Fruit fly (Drosophila melanogaster) whole organism, embryonic: Measurements from ENCODE around the gene Apoltp.

Source experiments
- Asciz ChIP-seq: fragments of 200-800 bp; sonication (Bioruptor generic); optimal IDR thresholded peaks from 2 replicates; lab custom pipeline; 2017; ENCODE audit warnings: missing biosample characterization, mild to moderate bottlenecking, missing genetic modification characterization, missing genetic modification reagents
- B-H2 ChIP-seq: fragments of 200-800 bp; sonication (Bioruptor generic); optimal IDR thresholded peaks from 2 replicates; lab custom pipeline; 2018; ENCODE audit warnings: missing biosample characterization, mild to moderate bottlenecking, missing genetic modification characterization
- CG10654 ChIP-seq: fragments of 200-800 bp; sonication (Bioruptor generic); optimal IDR thresholded peaks from 2 replicates; lab custom pipeline; 2016; ENCODE audit warnings: missing biosample characterization, missing genetic modification characterization
- CG11695 ChIP-seq: fragments of 200-800 bp; sonication (Bioruptor generic); IDR thresholded peaks from 3 replicates; pipeline ENCODE4 v1.3.6; 2022; ENCODE audit warnings: missing biosample characterization, missing genetic modification characterization
- CG11696 ChIP-seq: fragments of 200-800 bp; sonication (Bioruptor generic); IDR thresholded peaks from 2 replicates; pipeline ENCODE4 v1.3.6; 2022; ENCODE audit warnings: missing biosample characterization, missing genetic modification characterization
- CG12299 ChIP-seq: fragments of 200-800 bp; sonication (Bioruptor generic); optimal IDR thresholded peaks from 2 replicates; lab custom pipeline; 2018; ENCODE audit warnings: missing biosample characterization, mild to moderate bottlenecking, missing genetic modification characterization
- CG13894 ChIP-seq: fragments of 200-800 bp; sonication (Bioruptor generic); optimal IDR thresholded peaks from 3 replicates; lab custom pipeline; 2018; ENCODE audit warnings: missing biosample characterization, mild to moderate bottlenecking, missing genetic modification characterization, moderate library complexity
- CG16779 ChIP-seq: fragments of 200-800 bp; sonication (Bioruptor generic); IDR thresholded peaks from 2 replicates; pipeline ENCODE4 v1.3.6; 2022; ENCODE audit warnings: missing biosample characterization, missing genetic modification characterization
- CG16813 ChIP-seq: fragments of 200-800 bp; sonication (Bioruptor generic); IDR thresholded peaks from 3 replicates; pipeline ENCODE4 v1.3.6; 2022; ENCODE audit warnings: missing biosample characterization, missing genetic modification characterization; ENCODE audit not compliant: partially characterized antibody
- CG17186 ChIP-seq: fragments of 200-800 bp; sonication (Bioruptor generic); optimal IDR thresholded peaks from 3 replicates; lab custom pipeline; 2017; ENCODE audit warnings: missing biosample characterization, missing genetic modification reagents, missing genetic modification characterization
- CG17802 ChIP-seq: fragments of 200-800 bp; sonication (Bioruptor generic); optimal IDR thresholded peaks from 2 replicates; lab custom pipeline; 2018; ENCODE audit warnings: missing biosample characterization, mild to moderate bottlenecking, missing genetic modification characterization, moderate library complexity
- CG17829 ChIP-seq: fragments of 200-800 bp; optimal IDR thresholded peaks from 2 replicates; lab custom pipeline; 2019; ENCODE audit warnings: missing biosample characterization, mild to moderate bottlenecking, missing genetic modification characterization, moderate library complexity
- CG18599 ChIP-seq: fragments of 200-800 bp; sonication (Bioruptor generic); optimal IDR thresholded peaks from 3 replicates; lab custom pipeline; 2017; ENCODE audit warnings: missing biosample characterization, missing genetic modification characterization, mild to moderate bottlenecking, moderate library complexity, missing genetic modification reagents
- CG3163 ChIP-seq: fragments of 200-800 bp; sonication (Bioruptor generic); optimal IDR thresholded peaks from 3 replicates; lab custom pipeline; 2016; ENCODE audit warnings: missing biosample characterization, missing genetic modification characterization
- CG3407 ChIP-seq: fragments of 200-800 bp; sonication (Bioruptor generic); optimal IDR thresholded peaks from 2 replicates; lab custom pipeline; 2018; ENCODE audit warnings: missing biosample characterization, mild to moderate bottlenecking, missing genetic modification characterization
- CG3847 ChIP-seq: fragments of 200-800 bp; sonication (Bioruptor generic); IDR thresholded peaks from 2 replicates; pipeline ENCODE4 v1.3.6; 2022; ENCODE audit warnings: missing biosample characterization, missing genetic modification characterization
- CG42726 ChIP-seq: fragments of 200-800 bp; sonication (Bioruptor generic); IDR thresholded peaks from 2 replicates; pipeline ENCODE4 v1.3.6; 2022; ENCODE audit warnings: missing biosample characterization, missing genetic modification characterization; ENCODE audit not compliant: partially characterized antibody
- CG6272 ChIP-seq: fragments of 200-800 bp; sonication (Bioruptor generic); IDR thresholded peaks from 2 replicates; pipeline ENCODE4 v1.3.6; 2022; ENCODE audit warnings: missing biosample characterization, missing genetic modification characterization
- CG6765 ChIP-seq: fragments of 200-800 bp; sonication (Bioruptor generic); optimal IDR thresholded peaks from 3 replicates; lab custom pipeline; 2017; ENCODE audit warnings: missing biosample characterization, mild to moderate bottlenecking, missing genetic modification characterization
- CG6854 ChIP-seq: fragments of 200-800 bp; sonication (Bioruptor generic); optimal IDR thresholded peaks from 3 replicates; lab custom pipeline; 2017; ENCODE audit warnings: missing biosample characterization, mild to moderate bottlenecking, missing genetic modification characterization
- CG7839 ChIP-seq: fragments of 200-800 bp; sonication (Bioruptor generic); optimal IDR thresholded peaks from 3 replicates; lab custom pipeline; 2018; ENCODE audit warnings: missing biosample characterization, mild to moderate bottlenecking, missing genetic modification characterization, moderate library complexity
- CG7963 ChIP-seq: fragments of 200-800 bp; sonication (Bioruptor generic); IDR thresholded peaks from 3 replicates; pipeline ENCODE4 v1.3.6; 2022; ENCODE audit warnings: missing biosample characterization, missing genetic modification characterization; ENCODE audit not compliant: partially characterized antibody
- CG8359 ChIP-seq: fragments of 200-800 bp; sonication (Bioruptor generic); optimal IDR thresholded peaks from 2 replicates; lab custom pipeline; 2017; ENCODE audit warnings: missing biosample characterization, mild to moderate bottlenecking, missing genetic modification characterization, borderline replicate concordance
- CG9437 ChIP-seq: fragments of 200-800 bp; sonication (Bioruptor generic); optimal IDR thresholded peaks from 2 replicates; lab custom pipeline; 2018; ENCODE audit warnings: missing biosample characterization, mild to moderate bottlenecking, missing genetic modification characterization
- Deaf1 ChIP-seq: fragments of 200-800 bp; optimal IDR thresholded peaks from 3 replicates; lab custom pipeline; 2019; ENCODE audit warnings: missing biosample characterization, mild to moderate bottlenecking, missing genetic modification characterization, moderate library complexity
- Dek ChIP-seq: fragments of 200-800 bp; sonication (Bioruptor generic); optimal IDR thresholded peaks from 3 replicates; lab custom pipeline; 2019; ENCODE audit warnings: missing biosample characterization, mild to moderate bottlenecking, missing genetic modification characterization, moderate library complexity
- Dfd ChIP-seq, 2 experiments: fragments of >200 bp; optimal IDR thresholded peaks; 2 replicates each; lab custom pipeline; 2017; ENCODE audit warnings: missing biosample characterization in 2 of 2, missing genetic modification characterization in 2 of 2
- Elba2 ChIP-seq: fragments of 200-800 bp; sonication (Bioruptor generic); optimal IDR thresholded peaks from 3 replicates; lab custom pipeline; 2016; ENCODE audit warnings: missing biosample characterization, missing genetic modification characterization
- HLH4C ChIP-seq: fragments of 200-800 bp; sonication (Bioruptor generic); IDR thresholded peaks from 3 replicates; pipeline ENCODE4 v1.3.6; 2022; ENCODE audit warnings: missing biosample characterization, missing genetic modification characterization; ENCODE audit not compliant: partially characterized antibody
- MBD-R2 ChIP-seq: fragments of 200-800 bp; sonication (Bioruptor generic); IDR thresholded peaks from 2 replicates; pipeline ENCODE4 v1.3.6; 2022; ENCODE audit warnings: missing biosample characterization, missing genetic modification characterization
- Max ChIP-seq: fragments of 200-800 bp; sonication (Bioruptor generic); optimal IDR thresholded peaks from 2 replicates; lab custom pipeline; 2016; ENCODE audit warnings: missing biosample characterization, mild to moderate bottlenecking, missing genetic modification characterization
- Nf-YA ChIP-seq: fragments of 200-800 bp; sonication (Bioruptor generic); IDR thresholded peaks from 2 replicates; pipeline ENCODE4 v1.3.6; 2022; ENCODE audit warnings: missing biosample characterization, missing genetic modification characterization
- Oli ChIP-seq: fragments of 200-800 bp; sonication (Bioruptor generic); optimal IDR thresholded peaks from 2 replicates; lab custom pipeline; 2018; ENCODE audit warnings: missing biosample characterization, mild to moderate bottlenecking, missing genetic modification characterization, moderate library complexity
- Usf ChIP-seq: fragments of 200-800 bp; sonication (Bioruptor generic); optimal IDR thresholded peaks from 2 replicates; lab custom pipeline; 2017; ENCODE audit warnings: missing genotype, missing biosample characterization, missing genetic modification characterization
- ato ChIP-seq: fragments of 200-800 bp; sonication (Bioruptor generic); IDR thresholded peaks from 2 replicates; pipeline ENCODE4 v1.3.6; 2022; ENCODE audit warnings: missing biosample characterization, missing genetic modification characterization; ENCODE audit not compliant: partially characterized antibody
- caup ChIP-seq: fragments of 200-800 bp; sonication (Bioruptor generic); optimal IDR thresholded peaks from 3 replicates; lab custom pipeline; 2017; ENCODE audit warnings: missing biosample characterization, mild to moderate bottlenecking, missing genetic modification characterization, moderate library complexity; ENCODE audit not compliant: severe bottlenecking
- danr ChIP-seq: fragments of 200-800 bp; sonication (Bioruptor generic); IDR thresholded peaks from 2 replicates; pipeline ENCODE4 v1.3.6; 2022; ENCODE audit warnings: missing biosample characterization, missing genetic modification characterization
- disco-r ChIP-seq: fragments of 200-800 bp; sonication (Bioruptor generic); optimal IDR thresholded peaks from 2 replicates; lab custom pipeline; 2016; ENCODE audit warnings: missing biosample characterization, missing genetic modification characterization
- dysf ChIP-seq: fragments of 200-800 bp; sonication (Bioruptor generic); IDR thresholded peaks from 3 replicates; pipeline ENCODE4 v1.3.6; 2022; ENCODE audit warnings: missing biosample characterization, missing genetic modification characterization
- eve ChIP-seq, 2 experiments: fragments of >200 bp; optimal IDR thresholded peaks; 2 replicates each; lab custom pipeline; 2017; ENCODE audit warnings: missing biosample characterization in 2 of 2, missing genetic modification characterization in 2 of 2
- jigr1 ChIP-seq: fragments of 200-800 bp; sonication (Bioruptor generic); IDR thresholded peaks from 3 replicates; pipeline ENCODE4 v1.3.6; 2022; ENCODE audit warnings: missing biosample characterization, missing genetic modification characterization
- oc ChIP-seq: fragments of 200-800 bp; sonication (Bioruptor generic); optimal IDR thresholded peaks from 2 replicates; lab custom pipeline; 2018; ENCODE audit warnings: missing biosample characterization, mild to moderate bottlenecking, missing genetic modification characterization, moderate library complexity
- psq ChIP-seq: fragments of 200-800 bp; sonication (Bioruptor generic); optimal IDR thresholded peaks from 2 replicates; lab custom pipeline; 2017; ENCODE audit warnings: missing biosample characterization, missing genetic modification characterization
- rib ChIP-seq: fragments of 200-800 bp; sonication (Bioruptor generic); IDR thresholded peaks from 2 replicates; pipeline ENCODE4 v1.3.6; 2022; ENCODE audit warnings: missing biosample characterization, missing genetic modification characterization
- scrt ChIP-seq: fragments of 200-800 bp; sonication (Bioruptor generic); optimal IDR thresholded peaks from 2 replicates; lab custom pipeline; 2018; ENCODE audit warnings: missing biosample characterization, mild to moderate bottlenecking, missing genetic modification characterization, moderate library complexity
- sima ChIP-seq: fragments of 200-800 bp; sonication (Bioruptor generic); optimal IDR thresholded peaks from 2 replicates; lab custom pipeline; 2016; ENCODE audit warnings: missing biosample characterization, missing genetic modification characterization
- tna ChIP-seq: fragments of 200-800 bp; sonication (Bioruptor generic); IDR thresholded peaks from 2 replicates; pipeline ENCODE4 v1.3.6; 2022; ENCODE audit warnings: missing biosample characterization, missing genetic modification characterization; ENCODE audit not compliant: partially characterized antibody
- toy ChIP-seq: fragments of 200-800 bp; sonication (Bioruptor generic); IDR thresholded peaks from 2 replicates; pipeline ENCODE4 v1.3.6; 2022; ENCODE audit warnings: missing biosample characterization, missing genetic modification characterization
- ttk ChIP-seq: fragments of 200-800 bp; sonication (Bioruptor generic); IDR thresholded peaks from 2 replicates; pipeline ENCODE4 v2.1.2; 2022; ENCODE audit warnings: missing biosample characterization, missing genetic modification characterization
- yki ChIP-seq: fragments of >200 bp; optimal IDR thresholded peaks from 3 replicates; lab custom pipeline; 2018
- zen ChIP-seq: fragments of 200-800 bp; sonication (Bioruptor generic); optimal IDR thresholded peaks from 3 replicates; lab custom pipeline; 2018; ENCODE audit warnings: missing biosample characterization, mild to moderate bottlenecking, missing genetic modification characterization, moderate library complexity

Gene Apoltp

DNA sequence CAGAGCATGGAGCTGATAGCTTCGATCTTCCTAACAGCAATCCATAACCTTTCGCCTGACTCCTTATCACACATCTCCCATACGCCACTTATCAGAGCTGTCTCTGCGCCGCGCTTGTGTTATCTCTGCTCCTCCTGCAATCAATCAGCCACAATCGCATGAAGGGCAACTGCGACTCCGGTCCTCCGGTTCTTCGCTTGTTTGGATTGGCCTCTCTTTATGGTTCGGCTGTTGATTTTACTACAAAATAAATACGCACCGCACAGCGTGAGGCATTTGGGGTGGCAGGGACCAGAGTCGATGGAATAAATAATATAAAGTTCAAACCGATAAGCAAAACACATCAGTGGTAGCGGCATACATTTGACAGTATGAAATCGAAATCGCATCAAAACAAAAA lies 881 bp upstream of the Apoltp start (continued):
- no peak for TF ChIP-seq MBD-R2
- TF ChIP-seq scrt (GFP tag; lab: Kevin White, UChicago), result peak; percentile 19
- no peak for TF ChIP-seq HLH4C (GFP tag; lab: Robert Waterston, UW)
- TF ChIP-seq toy (GFP tag; lab: Robert Waterston, UW), result no peak
- 0 out of 2 replicates have a peak, but pooled peaks have one; percentile 22 for TF ChIP-seq rib (GFP tag; lab: Robert Waterston, UW)
- peak; percentile 58 for TF ChIP-seq CG10654
- no peak for TF ChIP-seq CG6272 (GFP tag; lab: Robert Waterston, UW)
- TF ChIP-seq sima (GFP tag; lab: Kevin White, UChicago), result no peak
- peak; percentile 42 for TF ChIP-seq Max
- no peak for TF ChIP-seq eve (GFP tag; optimal IDR thresholded peaks at IDR 0.05; lab: Kevin White, UChicago)
- TF ChIP-seq Dfd (GFP tag; optimal IDR thresholded peaks at IDR 0.05; lab: Kevin White, UChicago), result no peak
- no peak for TF ChIP-seq tna
- TF ChIP-seq CG6854 (GFP tag; lab: Kevin White, UChicago), result no peak
- peak; percentile 37 for TF ChIP-seq CG17802 (tag; lab: Kevin White, UChicago)
- TF ChIP-seq disco-r, result peak; percentile 1
- peak; percentile 14 for TF ChIP-seq CG7839
- 0 out of 2 replicates have a peak, but pooled peaks have one; percentile 23 for TF ChIP-seq CG11696
- peak; percentile 11 for TF ChIP-seq CG17186 (GFP tag; lab: Kevin White, UChicago)
- TF ChIP-seq Usf (GFP tag; lab: Kevin White, UChicago), result no peak
- no peak for TF ChIP-seq Oli (tag; lab: Kevin White, UChicago)
- TF ChIP-seq CG18599 (GFP tag; lab: Kevin White, UChicago), result peak; percentile 73
- TF ChIP-seq CG16779 (GFP tag; lab: Robert Waterston, UW), result no peak
- TF ChIP-seq CG3847 (GFP tag; lab: Robert Waterston, UW), result no peak
- no peak for TF ChIP-seq dysf (GFP tag; lab: Robert Waterston, UW)
- TF ChIP-seq Elba2, result no peak
- no peak for TF ChIP-seq Dek (tag; lab: Kevin White, UChicago)
- no peak for TF ChIP-seq psq
- TF ChIP-seq CG7963, result no peak
- TF ChIP-seq CG16813 (GFP tag; lab: Robert Waterston, UW), result no peak
- peak; percentile 71 for TF ChIP-seq CG3407 (GFP tag; lab: Kevin White, UChicago)
- peak; percentile 55; the same call in 2 of the 3 replicates for TF ChIP-seq CG11695 (GFP tag; lab: Robert Waterston, UW)
- TF ChIP-seq B-H2 (GFP tag; lab: Kevin White, UChicago), result no peak
- peak; percentile 27 for TF ChIP-seq zen (tag; lab: Kevin White, UChicago)
- TF ChIP-seq CG42726, result no peak
- TF ChIP-seq CG12299 (tag; lab: Kevin White, UChicago), result peak; percentile 32
- TF ChIP-seq CG9437 (GFP tag; lab: Kevin White, UChicago), result no peak
- no peak for TF ChIP-seq CG6765 (GFP tag; lab: Kevin White, UChicago)
- no peak for TF ChIP-seq yki (lab: Kevin White, UChicago)
- TF ChIP-seq jigr1, result no peak
- peak; percentile 26; the same call in 1 of the 2 replicates for TF ChIP-seq ttk
- peak; percentile 56 for TF ChIP-seq Nf-YA (GFP tag; lab: Robert Waterston, UW)
- peak; percentile 42 for TF ChIP-seq danr (GFP tag; lab: Robert Waterston, UW)
- peak; percentile 49 for TF ChIP-seq caup (GFP tag; lab: Kevin White, UChicago)
- TF ChIP-seq Deaf1 (tag; lab: Kevin White, UChicago), result no peak
- TF ChIP-seq CG3163 (GFP tag; lab: Kevin White, UChicago), result no peak
- peak; percentile 43 for TF ChIP-seq CG17829 (tag; lab: Kevin White, UChicago)
- TF ChIP-seq oc (tag; lab: Kevin White, UChicago), result peak; percentile 15
- peak; percentile 79 for TF ChIP-seq Asciz
- no peak for TF ChIP-seq CG13894 (tag; lab: Kevin White, UChicago)
- TF ChIP-seq ato (GFP tag; lab: Robert Waterston, UW), result no peak
- peak; percentile 67 for TF ChIP-seq CG8359 (GFP tag; lab: Kevin White, UChicago)
